Worm (Caenorhabditis elegans): ENCODE results near the gene F26A1.3.

- TF ChIP-seq lin-11 (tag; optimal IDR thresholded peaks at IDR 0.05) (no peak), nhr-21 (tag; optimal IDR thresholded peaks at IDR 0.05) (peak; percentile 53), zag-1 (tag; optimal IDR thresholded peaks at IDR 0.05) (no peak), unc-55 (GFP tag; optimal IDR thresholded peaks at IDR 0.05) (peak; percentile 55), lin-13 (GFP tag; optimal IDR thresholded peaks at IDR 0.05) (peak; percentile 70), nhr-237 (tag; optimal IDR thresholded peaks at IDR 0.05) (no peak), ztf-1 (GFP tag; conservative IDR thresholded peaks at IDR 0.05) (no peak), unc-62 (GFP tag; optimal IDR thresholded peaks at IDR 0.05) (no peak), mbf-1 (tag; optimal IDR thresholded peaks at IDR 0.05) (no peak), nhr-25 (tag; optimal IDR thresholded peaks at IDR 0.05) (no peak)
Measured at ce11 chrIII:4796039-4796438, 30.7 kb upstream of the F26A1.3 start.

All from whole organism, L2 larva.